Worm (Caenorhabditis elegans) whole organism, L4 larva: Measurements from ENCODE around the gene nas-9.

Experiments used
- ama-1 ChIP-seq: fragments of 150-350 bp; optimal IDR thresholded peaks from 2 replicates; lab custom pipeline; 2014; ENCODE audit warnings: inconsistent platforms, mixed read lengths
- ces-1 ChIP-seq: fragments of 150-350 bp; sonication (generic microtip); optimal IDR thresholded peaks from 4 replicates; lab custom pipeline; 2014; ENCODE audit warnings: missing biosample characterization, missing genetic modification reagents, missing genetic modification characterization
- lin-13 ChIP-seq: fragments of 150-350 bp; optimal IDR thresholded peaks from 2 replicates; lab custom pipeline; 2014; ENCODE audit warnings: missing biosample characterization, missing genetic modification reagents, missing genetic modification characterization
- mep-1 ChIP-seq: fragments of 150-350 bp; sonication (generic microtip); optimal IDR thresholded peaks from 3 replicates; lab custom pipeline; 2014; ENCODE audit warnings: missing biosample characterization, missing genetic modification characterization
- nhr-237 ChIP-seq: sonication (generic microtip); optimal IDR thresholded peaks from 2 replicates; lab custom pipeline; 2017; ENCODE audit warnings: missing biosample characterization, missing genetic modification characterization
- nhr-77 ChIP-seq: fragments of 150-350 bp; optimal IDR thresholded peaks from 2 replicates; lab custom pipeline; 2014; ENCODE audit warnings: missing biosample characterization, missing genetic modification characterization
- unc-39 ChIP-seq: sonication (generic microtip); optimal IDR thresholded peaks from 2 replicates; lab custom pipeline; 2017; ENCODE audit warnings: missing biosample characterization, missing genetic modification characterization
- unc-62 ChIP-seq, 3 experiments: fragments of 150-350 bp in 1 of 3; sonication (generic microtip); optimal IDR thresholded peaks in 2 of 3; peaks in 1 of 3; 1 replicate in 1 of 3; 2 replicates in 2 of 3; lab custom pipeline; 2014 to 2017; ENCODE audit warnings: missing biosample characterization in 3 of 3, missing genetic modification characterization in 3 of 3, missing genetic modification reagents in 3 of 3, missing genotype in 1 of 3

DNA sequence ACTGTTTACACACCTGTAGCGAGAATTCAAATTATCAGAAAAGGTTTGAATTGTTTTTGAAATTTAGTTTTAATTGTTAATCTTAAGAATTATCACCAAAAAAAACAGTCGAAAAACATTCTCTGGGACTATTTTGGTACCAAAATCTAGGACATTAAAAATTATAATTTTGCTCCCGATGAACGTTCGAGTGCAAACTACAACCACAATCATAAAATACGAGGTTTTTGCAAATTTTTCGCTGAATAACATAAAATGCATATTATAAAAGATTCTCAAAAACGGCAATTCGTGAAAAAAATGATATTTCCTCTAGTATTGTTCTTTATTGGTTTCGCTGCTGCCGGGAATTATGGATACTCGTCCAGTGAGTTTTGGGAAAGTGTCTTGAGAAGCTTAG is 49.4 kb downstream of the nas-9 start, which contains the start of gene R02F11.12:
- TF ChIP-seq ces-1 (GFP tag; lab: Kevin White, UChicago): no peak
- no peak for TF ChIP-seq unc-62 (GFP tag; optimal IDR thresholded peaks at IDR 0.05 in 1 of 2; lab: Kevin White, UChicago)
- TF ChIP-seq unc-62 (tag; optimal IDR thresholded peaks at IDR 0.05; lab: Kevin White, UChicago): no peak
- no peak for TF ChIP-seq lin-13 (GFP tag; lab: Kevin White, UChicago)
- no peak for TF ChIP-seq unc-39 (tag; lab: Kevin White, UChicago)
- TF ChIP-seq ama-1 (lab: Kevin White, UChicago): no peak
- no peak for TF ChIP-seq nhr-77
- TF ChIP-seq mep-1: no peak
- TF ChIP-seq nhr-237 (tag; lab: Kevin White, UChicago): no peak
